Worm (Caenorhabditis elegans) whole organism, L2 larva: ENCODE results near the gene srbc-2.

Experiments used
- C34F6.9 ChIP-seq: fragments of 150-350 bp; optimal IDR thresholded peaks from 2 replicates; lab custom pipeline; 2014; ENCODE audit warnings: missing biosample characterization, missing genetic modification characterization
- F13H6.1 ChIP-seq: sonication (generic microtip); optimal IDR thresholded peaks from 2 replicates; lab custom pipeline; 2016; ENCODE audit warnings: missing genetic modification characterization, missing compliant biosample characterization
- Y55F3AM.14 ChIP-seq: fragments of 200-800 bp; sonication (Bioruptor generic); optimal IDR thresholded peaks from 2 replicates; lab custom pipeline; 2018; ENCODE audit warnings: mild to moderate bottlenecking, missing genetic modification characterization, missing compliant biosample characterization
- ZK546.5 ChIP-seq: sonication (generic microtip); optimal IDR thresholded peaks from 2 replicates; lab custom pipeline; 2017; ENCODE audit warnings: missing biosample characterization, missing genetic modification characterization
- aly-2 ChIP-seq: fragments of 150-350 bp; optimal IDR thresholded peaks from 2 replicates; lab custom pipeline; 2014; ENCODE audit warnings: missing biosample characterization, missing genetic modification characterization
- ama-1 ChIP-seq: fragments of 150-350 bp; optimal IDR thresholded peaks from 2 replicates; lab custom pipeline; 2018; ENCODE audit warnings: inconsistent platforms
- ceh-16 ChIP-seq: fragments of 150-350 bp; optimal IDR thresholded peaks from 2 replicates; lab custom pipeline; 2014; ENCODE audit warnings: missing biosample characterization, missing genetic modification characterization
- ceh-82 ChIP-seq: fragments of 150-350 bp; optimal IDR thresholded peaks from 2 replicates; lab custom pipeline; 2014; ENCODE audit warnings: missing biosample characterization, missing genetic modification characterization
- crh-2 ChIP-seq: sonication (generic microtip); optimal IDR thresholded peaks from 2 replicates; lab custom pipeline; 2017; ENCODE audit warnings: missing biosample characterization, missing genetic modification characterization
- dmd-4 ChIP-seq: sonication (generic microtip); optimal IDR thresholded peaks from 2 replicates; lab custom pipeline; 2017; ENCODE audit warnings: missing biosample characterization, missing genetic modification characterization
- egl-27 ChIP-seq: sonication (generic microtip); optimal IDR thresholded peaks from 3 replicates; lab custom pipeline; 2017; ENCODE audit warnings: missing biosample characterization, missing genetic modification reagents, missing genetic modification characterization
- elt-1 ChIP-seq: fragments of 150-350 bp; optimal IDR thresholded peaks from 2 replicates; lab custom pipeline; 2014; ENCODE audit warnings: missing biosample characterization, missing genetic modification characterization
- elt-3 ChIP-seq: sonication (generic microtip); optimal IDR thresholded peaks from 2 replicates; lab custom pipeline; 2017; ENCODE audit warnings: missing biosample characterization, missing genetic modification characterization
- fos-1 ChIP-seq: fragments of 150-350 bp; optimal IDR thresholded peaks from 2 replicates; lab custom pipeline; 2014; ENCODE audit warnings: missing biosample characterization, missing genetic modification characterization
- gmeb-1 ChIP-seq: fragments of 150-350 bp; optimal IDR thresholded peaks from 2 replicates; lab custom pipeline; 2014; ENCODE audit warnings: missing biosample characterization, missing genetic modification characterization
- lin-11 ChIP-seq: fragments of 150-350 bp; sonication (generic microtip); optimal IDR thresholded peaks from 2 replicates; lab custom pipeline; 2014; ENCODE audit warnings: missing biosample characterization, missing genetic modification characterization, inconsistent platforms, mixed read lengths
- lin-13 ChIP-seq: fragments of 150-350 bp; optimal IDR thresholded peaks from 2 replicates; lab custom pipeline; 2014; ENCODE audit warnings: missing biosample characterization, missing genetic modification reagents, missing genetic modification characterization
- lsy-2 ChIP-seq, 2 experiments: fragments of 150-350 bp in 1 of 2; sonication (generic microtip) in 1 of 2; optimal IDR thresholded peaks; 2 replicates each; lab custom pipeline; 2014 to 2017; ENCODE audit warnings: missing biosample characterization in 2 of 2, missing genetic modification characterization in 2 of 2
- nhr-10 ChIP-seq: sonication (generic microtip); optimal IDR thresholded peaks from 2 replicates; lab custom pipeline; 2017; ENCODE audit warnings: missing biosample characterization, missing genetic modification characterization
- nhr-11 ChIP-seq: fragments of 150-350 bp; optimal IDR thresholded peaks from 2 replicates; lab custom pipeline; 2014; ENCODE audit warnings: missing biosample characterization, missing genetic modification characterization
- nhr-12 ChIP-seq: fragments of 150-350 bp; optimal IDR thresholded peaks from 2 replicates; lab custom pipeline; 2014; ENCODE audit warnings: missing biosample characterization, missing genetic modification characterization
- nhr-129 ChIP-seq: fragments of 150-350 bp; optimal IDR thresholded peaks from 2 replicates; lab custom pipeline; 2014; ENCODE audit warnings: missing biosample characterization, missing genetic modification characterization
- nhr-25 ChIP-seq: fragments of 150-350 bp; sonication (generic microtip); optimal IDR thresholded peaks from 3 replicates; lab custom pipeline; 2014; ENCODE audit warnings: missing biosample characterization, missing genetic modification characterization
- nhr-6 ChIP-seq: fragments of 150-350 bp; optimal IDR thresholded peaks from 2 replicates; lab custom pipeline; 2014; ENCODE audit warnings: missing biosample characterization, missing genetic modification characterization
- nhr-77 ChIP-seq: fragments of 150-350 bp; optimal IDR thresholded peaks from 2 replicates; lab custom pipeline; 2014; ENCODE audit warnings: missing biosample characterization, missing genetic modification characterization
- peb-1 ChIP-seq: fragments of 150-350 bp; optimal IDR thresholded peaks from 2 replicates; lab custom pipeline; 2014; ENCODE audit warnings: missing biosample characterization, missing genetic modification characterization
- sem-4 ChIP-seq: fragments of 150-350 bp; optimal IDR thresholded peaks from 2 replicates; lab custom pipeline; 2014; ENCODE audit warnings: missing biosample characterization, missing genetic modification reagents, missing genetic modification characterization
- skn-1 ChIP-seq: sonication (generic microtip); optimal IDR thresholded peaks from 2 replicates; lab custom pipeline; 2017; ENCODE audit warnings: missing biosample characterization, missing genetic modification characterization
- sma-3 ChIP-seq: sonication (generic microtip); optimal IDR thresholded peaks from 2 replicates; lab custom pipeline; 2016; ENCODE audit warnings: missing genetic modification reagents, missing genetic modification characterization, missing compliant biosample characterization
- sma-9 ChIP-seq, 2 experiments: fragments of 150-350 bp in 1 of 2; sonication (generic microtip) in 1 of 2; optimal IDR thresholded peaks; 2 replicates each; lab custom pipeline; 2014 to 2016; ENCODE audit warnings: missing genetic modification characterization in 2 of 2, mild to moderate bottlenecking in 1 of 2, missing biosample characterization in 1 of 2, missing compliant biosample characterization in 1 of 2, missing genetic modification reagents in 1 of 2, moderate library complexity in 1 of 2
- snpc-4 ChIP-seq: fragments of 150-350 bp; optimal IDR thresholded peaks from 2 replicates; lab custom pipeline; 2014; ENCODE audit warnings: missing biosample characterization, missing genetic modification characterization
- unc-39 ChIP-seq: fragments of 150-350 bp; optimal IDR thresholded peaks from 2 replicates; lab custom pipeline; 2014; ENCODE audit warnings: missing biosample characterization, missing genetic modification characterization
- unc-62 ChIP-seq: fragments of 150-350 bp; optimal IDR thresholded peaks from 2 replicates; lab custom pipeline; 2014; ENCODE audit warnings: missing biosample characterization, missing genetic modification reagents, missing genetic modification characterization
- ztf-11 ChIP-seq: sonication (generic microtip); optimal IDR thresholded peaks from 2 replicates; lab custom pipeline; 2017; ENCODE audit warnings: missing biosample characterization, missing genetic modification characterization
- ztf-4 ChIP-seq: fragments of 150-350 bp; optimal IDR thresholded peaks from 2 replicates; lab custom pipeline; 2014; ENCODE audit warnings: missing biosample characterization, missing genetic modification characterization

srbc-2 gene

ce11 chrV:3361633-3362032 lies 15.2 kb downstream of the srbc-2 start:
- TF ChIP-seq nhr-10 (tag; lab: Kevin White, UChicago) (no peak), nhr-77 (tag; lab: Kevin White, UChicago) (no peak), gmeb-1 (no peak), sem-4 (tag; lab: Kevin White, UChicago) (no peak), ztf-4 (tag; lab: Kevin White, UChicago) (no peak), lin-11 (tag; lab: Kevin White, UChicago) (no peak), unc-39 (no peak), sma-9 (GFP tag; optimal IDR thresholded peaks at IDR 0.05; lab: Kevin White, UChicago) (no peak), sma-9 (tag; optimal IDR thresholded peaks at IDR 0.05; lab: Kevin White, UChicago) (no peak), egl-27 (no peak), F13H6.1 (tag; lab: Kevin White, UChicago) (no peak), Y55F3AM.14 (GFP tag; lab: Kevin White, UChicago) (no peak)

- TF ChIP-seq nhr-11 (tag; lab: Kevin White, UChicago) (no peak), ceh-82 (tag; lab: Kevin White, UChicago) (no peak), lsy-2 (tag; optimal IDR thresholded peaks at IDR 0.05; lab: Kevin White, UChicago) (no peak), sem-4 (tag; lab: Kevin White, UChicago) (no peak)
Measured at ce11 chrV:3358267-3358666, 18.6 kb downstream of the srbc-2 start, which contains the start of gene C04E12.5. Gene C04E12.5, plus strand, starts transcription at chrV:3358567.

ce11 chrV:3357106-3357505 lies 19.8 kb downstream of the srbc-2 start, which contains the start of gene scrm-3:
Gene scrm-3, minus strand, starts transcription at chrV:3357206.
- TF ChIP-seq lsy-2 (tag; optimal IDR thresholded peaks at IDR 0.05; lab: Kevin White, UChicago) (no peak), aly-2 (tag; lab: Kevin White, UChicago) (no peak), Y55F3AM.14 (GFP tag; lab: Kevin White, UChicago) (no peak), gmeb-1 (no peak), peb-1 (tag; lab: Kevin White, UChicago) (no peak), sem-4 (tag; lab: Kevin White, UChicago) (no peak), egl-27 (no peak), ceh-16 (tag; lab: Kevin White, UChicago) (no peak), elt-3 (no peak), unc-62 (GFP tag; lab: Kevin White, UChicago) (no peak), nhr-6 (tag; lab: Kevin White, UChicago) (no peak), sma-9 (GFP tag; optimal IDR thresholded peaks at IDR 0.05; lab: Kevin White, UChicago) (no peak), sma-9 (tag; optimal IDR thresholded peaks at IDR 0.05; lab: Kevin White, UChicago) (no peak), nhr-11 (tag; lab: Kevin White, UChicago) (no peak), crh-2 (tag; lab: Kevin White, UChicago) (no peak), snpc-4 (no peak), nhr-25 (no peak), dmd-4 (tag; lab: Kevin White, UChicago) (no peak), skn-1 (tag; lab: Kevin White, UChicago) (no peak)

ce11 chrV:3355544-3355943 lies 21.3 kb downstream of the srbc-2 start:
- TF ChIP-seq ama-1 (no peak), elt-1 (peak; percentile 2), ztf-11 (tag; lab: Kevin White, UChicago) (no peak), C34F6.9 (tag; lab: Kevin White, UChicago) (no peak), sma-9 (GFP tag; optimal IDR thresholded peaks at IDR 0.05; lab: Kevin White, UChicago) (peak; percentile 23), sma-9 (tag; optimal IDR thresholded peaks at IDR 0.05; lab: Kevin White, UChicago) (no peak)

- TF ChIP-seq ZK546.5 (tag; lab: Kevin White, UChicago) (no peak), sma-3 (no peak), gmeb-1 (no peak), nhr-11 (tag; lab: Kevin White, UChicago) (no peak), nhr-129 (tag; lab: Kevin White, UChicago) (no peak), nhr-12 (no peak), nhr-10 (tag; lab: Kevin White, UChicago) (no peak), fos-1 (tag; lab: Kevin White, UChicago) (no peak), Y55F3AM.14 (GFP tag; lab: Kevin White, UChicago) (no peak), lin-13 (GFP tag; lab: Kevin White, UChicago) (no peak), sem-4 (tag; lab: Kevin White, UChicago) (no peak)
Measured at ce11 chrV:3352925-3353324, 23.9 kb downstream of the srbc-2 start, which contains the start of gene C17B7.12. Gene C17B7.12, plus strand, starts transcription at chrV:3353225.
